Fruit fly (Drosophila melanogaster): ENCODE measurements around the gene bif.

bif gene

DNA sequence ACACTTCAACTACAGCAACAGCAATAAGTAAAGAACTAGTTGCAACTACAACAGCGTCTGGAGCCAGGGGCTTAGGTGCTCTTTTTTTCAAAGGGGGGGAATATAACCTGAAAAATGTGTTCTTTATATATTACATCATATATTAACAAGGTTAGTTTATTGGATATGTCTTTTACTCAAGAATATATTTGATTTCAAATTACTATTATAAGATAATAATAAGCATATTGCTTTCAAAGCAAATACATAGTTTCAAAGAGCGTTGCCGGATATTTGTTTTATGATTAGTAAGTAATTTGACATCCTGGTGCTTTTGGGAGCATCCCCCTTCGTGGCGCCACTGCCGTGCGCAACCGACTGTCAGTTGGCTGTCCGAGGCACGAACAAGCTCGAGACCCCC, 19.7 kb upstream of the bif start (continued):
- TF ChIP-seq fd96Cb (tag; optimal IDR thresholded peaks at IDR 0.05) (peak; percentile 69), ara (GFP tag; IDR thresholded peaks at IDR 0.05) (peak; percentile 41; the same call in 1 of the 2 replicates), pfk (GFP tag; optimal IDR thresholded peaks at IDR 0.05) (no peak), row (GFP tag; IDR thresholded peaks at IDR 0.05) (peak; percentile 52), ham (GFP tag; IDR thresholded peaks at IDR 0.05) (no peak), Oli (tag; optimal IDR thresholded peaks at IDR 0.05) (peak; percentile 77), al (GFP tag; IDR thresholded peaks at IDR 0.05) (no peak), Atf6 (GFP tag; IDR thresholded peaks at IDR 0.05) (peak; percentile 12; the same call in 1 of the 2 replicates), CG10209 (GFP tag; optimal IDR thresholded peaks at IDR 0.05) (peak; percentile 26), Hsf (GFP tag; optimal IDR thresholded peaks at IDR 0.05) (peak; percentile 11), Drgx (GFP tag; IDR thresholded peaks at IDR 0.05) (peak; percentile 91), CG12299 (tag; optimal IDR thresholded peaks at IDR 0.05) (no peak), CG1603 (tag; optimal IDR thresholded peaks at IDR 0.05) (peak; percentile 16), D19A (tag; optimal IDR thresholded peaks at IDR 0.05) (peak; percentile 58), CG7839 (tag; optimal IDR thresholded peaks at IDR 0.05) (peak; percentile 67), dmrt99B (tag; optimal IDR thresholded peaks at IDR 0.05) (peak; percentile 80), CG4617 (GFP tag; optimal IDR thresholded peaks at IDR 0.05; ENCODE audit: borderline replicate concordance) (no peak), kni (GFP tag; optimal IDR thresholded peaks at IDR 0.05) (peak; percentile 19), jigr1 (GFP tag; IDR thresholded peaks at IDR 0.05) (peak; percentile 42; the same call in 1 of the 3 replicates), CG3281 (GFP tag; optimal IDR thresholded peaks at IDR 0.05) (no peak), CG10654 (GFP tag; optimal IDR thresholded peaks at IDR 0.05) (peak; percentile 21), cad (GFP tag; optimal IDR thresholded peaks at IDR 0.05) (no peak), CG8359 (GFP tag; optimal IDR thresholded peaks at IDR 0.05; ENCODE audit: borderline replicate concordance) (peak; percentile 19), NfI (GFP tag; optimal IDR thresholded peaks at IDR 0.05) (peak; percentile 27), Asciz (GFP tag; optimal IDR thresholded peaks at IDR 0.05) (peak; percentile 55), nom (GFP tag; optimal IDR thresholded peaks at IDR 0.05) (peak; percentile 86), Antp (GFP tag; optimal IDR thresholded peaks at IDR 0.05) (no peak), CG4424 (GFP tag; optimal IDR thresholded peaks at IDR 0.05) (peak; percentile 41), Fer2 (tag; optimal IDR thresholded peaks at IDR 0.05) (peak; percentile 3), lmd (GFP tag; IDR thresholded peaks at IDR 0.05) (peak; percentile 63), CG32772 (GFP tag; IDR thresholded peaks at IDR 0.05) (peak; percentile 46), bsh (GFP tag; optimal IDR thresholded peaks at IDR 0.05) (peak; percentile 57 to 76), sens-2 (GFP tag; IDR thresholded peaks at IDR 0.05) (no peak), Sox102F (GFP tag; optimal IDR thresholded peaks at IDR 0.05) (peak; percentile 75), CG3726 (GFP tag; IDR thresholded peaks at IDR 0.05) (0 out of 3 replicates have a peak, but pooled peaks have one; percentile 21), E2f2 (GFP tag; IDR thresholded peaks at IDR 0.05) (peak; percentile 28; the same call in 1 of the 2 replicates), az2 (GFP tag; optimal IDR thresholded peaks at IDR 0.05) (peak; percentile 44), Sox100B (GFP tag; optimal IDR thresholded peaks at IDR 0.05) (peak; percentile 72), nerfin-1 (tag; optimal IDR thresholded peaks at IDR 0.05) (peak; percentile 53), CG18599 (GFP tag; optimal IDR thresholded peaks at IDR 0.05) (peak; percentile 28), gcm (GFP tag; optimal IDR thresholded peaks at IDR 0.05) (peak; percentile 45), CG32767 (GFP tag; IDR thresholded peaks at IDR 0.05) (peak; percentile 35; the same call in 1 of the 2 replicates), twi (tag; optimal IDR thresholded peaks at IDR 0.05) (peak; percentile 16), CG2712 (tag; optimal IDR thresholded peaks at IDR 0.05) (peak; percentile 60), CG1602 (GFP tag; optimal IDR thresholded peaks at IDR 0.05) (peak; percentile 2), CG11398 (GFP tag; optimal IDR thresholded peaks at IDR 0.05) (no peak), CG11723 (GFP tag; optimal IDR thresholded peaks at IDR 0.05) (peak; percentile 15), bcd (GFP tag; optimal IDR thresholded peaks at IDR 0.05) (peak; percentile 49), CG18262 (tag; optimal IDR thresholded peaks at IDR 0.05) (peak; percentile 55), CG12659 (GFP tag; optimal IDR thresholded peaks at IDR 0.05) (peak; percentile 33)

Measured in whole organism, embryonic.